Worm (Caenorhabditis elegans): ENCODE data around the gene glr-4.

glr-4 gene

DNA sequence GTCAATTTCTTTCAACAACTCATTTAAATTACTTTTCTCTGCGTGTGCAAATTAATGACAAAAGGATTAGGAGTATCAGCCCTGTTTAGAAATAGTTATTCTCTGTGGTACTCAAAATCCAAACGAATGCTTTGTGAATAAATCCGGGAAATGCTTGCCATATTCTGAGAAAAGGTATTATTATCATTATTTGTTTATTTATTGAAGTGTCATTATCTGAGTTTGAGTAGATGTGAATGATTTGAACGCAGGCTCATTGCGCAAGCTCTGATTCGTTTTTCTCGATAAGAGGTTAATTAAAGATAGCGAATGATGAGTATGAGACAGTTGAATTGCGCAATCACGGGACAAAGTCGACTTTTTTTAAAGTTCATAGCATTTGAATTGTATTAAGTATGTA lies 33.8 kb upstream of the glr-4 start:
- TF ChIP-seq lin-13 (tag; optimal IDR thresholded peaks at IDR 0.05) (no peak), mep-1 (tag; optimal IDR thresholded peaks at IDR 0.05) (no peak), elt-1 (tag; optimal IDR thresholded peaks at IDR 0.05; ENCODE audit: borderline replicate concordance, insufficient read depth) (no peak), cnd-1 (tag; optimal IDR thresholded peaks at IDR 0.05) (no peak), nhr-237 (tag; optimal IDR thresholded peaks at IDR 0.05) (no peak), sem-2 (GFP tag; optimal IDR thresholded peaks at IDR 0.05) (no peak), zip-8 (tag; optimal IDR thresholded peaks at IDR 0.05) (peak; percentile 87), sptf-1 (tag; optimal IDR thresholded peaks at IDR 0.05) (no peak)

DNA sequence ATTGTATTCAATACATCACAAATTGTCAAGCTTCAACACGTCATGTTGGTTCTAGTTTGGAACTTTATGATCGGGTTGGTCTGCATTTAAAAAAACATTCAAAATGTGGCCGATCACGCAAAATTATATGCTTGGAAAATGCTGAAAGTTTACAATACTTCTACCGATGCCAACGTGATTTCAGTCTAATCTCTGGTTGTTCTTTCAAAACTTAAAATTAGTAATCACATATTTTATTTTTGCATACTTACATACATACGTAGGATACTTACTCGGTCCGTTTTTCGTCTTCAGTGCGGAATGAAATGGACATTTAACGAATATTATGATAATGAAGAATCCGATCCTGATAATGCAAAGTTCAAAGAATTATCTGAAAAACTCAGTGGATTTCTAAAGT lies 31.0 kb upstream of the glr-4 start, which contains the start of gene srw-62:
Gene srw-62 (plus strand): TSS at position 301 of the 400 bp plus-strand sequence.
- TF ChIP-seq bed-3 (GFP tag; optimal IDR thresholded peaks at IDR 0.05) (no peak), lsy-2 (tag; optimal IDR thresholded peaks at IDR 0.05) (no peak), unc-62 (GFP tag; optimal IDR thresholded peaks at IDR 0.05) (no peak), sptf-1 (tag; optimal IDR thresholded peaks at IDR 0.05) (no peak), mls-2 (tag; optimal IDR thresholded peaks at IDR 0.05) (no peak), zip-8 (tag; optimal IDR thresholded peaks at IDR 0.05) (no peak), elt-1 (tag; optimal IDR thresholded peaks at IDR 0.05; ENCODE audit: borderline replicate concordance, insufficient read depth) (no peak)

- TF ChIP-seq nhr-76 (tag; optimal IDR thresholded peaks at IDR 0.05), result no peak
- no peak for TF ChIP-seq ceh-83 (GFP tag; optimal IDR thresholded peaks at IDR 0.05)
- TF ChIP-seq nhr-2 (tag; optimal IDR thresholded peaks at IDR 0.05), result no peak
- no peak for TF ChIP-seq ceh-39 (tag; optimal IDR thresholded peaks at IDR 0.05)
- TF ChIP-seq bed-3 (GFP tag; optimal IDR thresholded peaks at IDR 0.05), result no peak
- no peak for TF ChIP-seq sem-2 (GFP tag; optimal IDR thresholded peaks at IDR 0.05)
- no peak for TF ChIP-seq hlh-1 (tag; optimal IDR thresholded peaks at IDR 0.05)
- no peak for TF ChIP-seq blmp-1 (tag; optimal IDR thresholded peaks at IDR 0.05)
- no peak for TF ChIP-seq drap-1 (GFP tag; optimal IDR thresholded peaks at IDR 0.05)
- no peak for TF ChIP-seq mab-5 (tag; optimal IDR thresholded peaks at IDR 0.05)
- TF ChIP-seq lsy-2 (tag; optimal IDR thresholded peaks at IDR 0.05), result no peak
- no peak for TF ChIP-seq ceh-43 (GFP tag; optimal IDR thresholded peaks at IDR 0.05)
- TF ChIP-seq unc-62 (GFP tag; optimal IDR thresholded peaks at IDR 0.05), result no peak
- TF ChIP-seq cnd-1 (tag; optimal IDR thresholded peaks at IDR 0.05), result no peak
- no peak for TF ChIP-seq ces-1 (GFP tag; optimal IDR thresholded peaks at IDR 0.05)
- no peak for TF ChIP-seq lin-13 (tag; optimal IDR thresholded peaks at IDR 0.05)
- no peak for TF ChIP-seq unc-39 (tag; optimal IDR thresholded peaks at IDR 0.05)
- no peak for TF ChIP-seq flh-1 (GFP tag; optimal IDR thresholded peaks at IDR 0.05)
- no peak for TF ChIP-seq M03D4.4 (tag; optimal IDR thresholded peaks at IDR 0.05)
These were observed 28.3 kb upstream of the glr-4 start, which contains the start of gene irld-47 for ce11 chrII:7822454-7822853. TSS of gene irld-47 (minus strand) at chrII:7822554.

DNA sequence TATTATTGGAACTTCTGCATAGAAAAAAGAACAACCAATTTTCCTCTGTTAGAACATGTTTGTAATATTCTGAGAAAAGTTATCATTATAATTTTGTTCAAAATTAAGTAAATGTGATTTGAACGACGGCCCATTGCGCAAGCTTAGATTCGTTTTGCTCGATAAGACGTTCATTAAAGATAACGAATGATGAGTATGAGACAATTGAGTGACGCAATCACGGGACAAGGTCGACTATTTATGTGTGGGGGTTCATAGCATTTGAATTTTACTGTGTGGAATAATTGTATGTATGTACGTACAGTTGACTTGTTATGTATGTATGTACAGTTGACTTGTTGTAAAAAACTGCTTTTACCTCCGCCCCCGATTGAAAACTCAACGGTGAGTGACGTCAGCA lies 25.2 kb upstream of the glr-4 start:
- TF ChIP-seq nhr-2 (tag; optimal IDR thresholded peaks at IDR 0.05) (peak; percentile 39), zip-8 (tag; optimal IDR thresholded peaks at IDR 0.05) (peak; percentile 82), mls-2 (tag; optimal IDR thresholded peaks at IDR 0.05) (no peak), unc-62 (GFP tag; optimal IDR thresholded peaks at IDR 0.05) (peak; percentile 40), elt-1 (tag; optimal IDR thresholded peaks at IDR 0.05; ENCODE audit: borderline replicate concordance, insufficient read depth) (peak; percentile 79)

ce11 chrII:7817580-7817979 lies 23.5 kb upstream of the glr-4 start:
- TF ChIP-seq snpc-4 (tag; optimal IDR thresholded peaks at IDR 0.05), result no peak
- TF ChIP-seq ces-1 (GFP tag; optimal IDR thresholded peaks at IDR 0.05), result peak; percentile 87
- TF ChIP-seq nhr-2 (tag; optimal IDR thresholded peaks at IDR 0.05), result peak; percentile 36
- TF ChIP-seq cnd-1 (tag; optimal IDR thresholded peaks at IDR 0.05), result peak; percentile 9

ce11 chrII:7816163-7816776 lies 22.1 kb upstream of the glr-4 start, which contains the start of gene cki-2:
TSS of gene cki-2 (plus strand) at chrII:7816499.
- peak; percentile 71 for TF ChIP-seq ces-1 (GFP tag; optimal IDR thresholded peaks at IDR 0.05)
- TF ChIP-seq unc-39 (tag; optimal IDR thresholded peaks at IDR 0.05), result no peak
- no peak for TF ChIP-seq sem-2 (GFP tag; optimal IDR thresholded peaks at IDR 0.05)
- TF ChIP-seq mab-5 (tag; optimal IDR thresholded peaks at IDR 0.05), result no peak
- peak; percentile 22 for TF ChIP-seq mep-1 (tag; optimal IDR thresholded peaks at IDR 0.05)
- TF ChIP-seq nhr-76 (tag; optimal IDR thresholded peaks at IDR 0.05), result no peak
- TF ChIP-seq flh-1 (GFP tag; optimal IDR thresholded peaks at IDR 0.05), result no peak
